Worm (Caenorhabditis elegans) whole organism, midembryonic: ENCODE data around the gene F36H5.4.

ENCODE experiments used
- T22C8.4 ChIP-seq: fragments of 200-800 bp; sonication (Bioruptor generic); IDR thresholded peaks from 2 replicates; pipeline ENCODE4 v1.3.6; 2022; ENCODE audit warnings: missing genetic modification characterization, missing compliant biosample characterization
- klf-2 ChIP-seq: fragments of 200-800 bp; sonication (Bioruptor generic); conservative IDR thresholded peaks from 2 replicates; pipeline ENCODE4 v1.3.6; 2022; ENCODE audit warnings: missing genetic modification reagents, missing genetic modification characterization, missing compliant biosample characterization
- ztf-23 ChIP-seq: fragments of 200-800 bp; sonication (Bioruptor generic); IDR thresholded peaks from 2 replicates; pipeline ENCODE4 v1.3.6; 2022; ENCODE audit warnings: missing genetic modification reagents, missing genetic modification characterization, missing compliant biosample characterization

ce11 chrII:1757033-1757432 is 4.6 kb upstream of the F36H5.4 start, which contains the start of gene F36H5.10:
- TF ChIP-seq ztf-23 (GFP tag; lab: Robert Waterston, UW): no peak
- TF ChIP-seq klf-2 (GFP tag; lab: Robert Waterston, UW): no peak
- TF ChIP-seq T22C8.4: no peak
